Worm (Caenorhabditis elegans) whole organism, late embryonic: Measurements from ENCODE around the gene rpac-19.

ENCODE experiments used
- ceh-31 ChIP-seq: sonication (generic microtip); optimal IDR thresholded peaks from 2 replicates; lab custom pipeline; 2016; ENCODE audit warnings: missing genetic modification characterization, missing compliant biosample characterization
- ceh-45 ChIP-seq: fragments of 200-800 bp; sonication (Bioruptor generic); IDR thresholded peaks from 2 replicates; pipeline ENCODE4 v1.3.6; 2022; ENCODE audit warnings: missing genetic modification reagents, missing genetic modification characterization, missing compliant biosample characterization
- ceh-9 ChIP-seq: sonication (generic microtip); optimal IDR thresholded peaks from 2 replicates; lab custom pipeline; 2016; ENCODE audit warnings: mild to moderate bottlenecking, missing genetic modification characterization, inconsistent platforms, missing compliant biosample characterization
- dve-1 ChIP-seq: sonication (generic microtip); optimal IDR thresholded peaks from 2 replicates; lab custom pipeline; 2017; ENCODE audit warnings: antibody characterized with exemption, mild to moderate bottlenecking, missing genetic modification characterization, missing compliant biosample characterization
- ets-4 ChIP-seq: sonication (generic microtip); optimal IDR thresholded peaks from 2 replicates; lab custom pipeline; 2016; ENCODE audit warnings: missing genetic modification characterization, missing compliant biosample characterization
- fkh-10 ChIP-seq: fragments of 150-350 bp; optimal IDR thresholded peaks from 2 replicates; lab custom pipeline; 2014; ENCODE audit warnings: missing biosample characterization, missing genetic modification reagents, missing genetic modification characterization
- pag-3 ChIP-seq: sonication (generic microtip); optimal IDR thresholded peaks from 2 replicates; lab custom pipeline; 2016; ENCODE audit warnings: missing compliant biosample characterization, missing genetic modification characterization, borderline replicate concordance
- syd-9 ChIP-seq: sonication (generic microtip); optimal IDR thresholded peaks from 2 replicates; lab custom pipeline; 2016; ENCODE audit warnings: mild to moderate bottlenecking, missing genetic modification characterization, moderate library complexity, missing compliant biosample characterization

- no peak for TF ChIP-seq dve-1 (tag; lab: Kevin White, UChicago)
- no peak for TF ChIP-seq ets-4 (tag; lab: Kevin White, UChicago)
- TF ChIP-seq pag-3, result no peak
- TF ChIP-seq syd-9, result no peak
- TF ChIP-seq ceh-9 (tag; lab: Kevin White, UChicago), result no peak
- TF ChIP-seq ceh-31 (tag; lab: Kevin White, UChicago), result peak; percentile 8
- TF ChIP-seq fkh-10 (GFP tag; lab: Kevin White, UChicago), result no peak
- no peak for TF ChIP-seq ceh-45
These were observed 12.4 kb upstream of the rpac-19 start for ce11 chrIII:9642110-9642509.
